Fruit fly (Drosophila melanogaster) whole organism, embryonic: Measurements from ENCODE around the gene CG12608.

Experiments
- ATbp ChIP-seq: fragments of 200-800 bp; sonication (Bioruptor generic); optimal IDR thresholded peaks from 2 replicates; lab custom pipeline; 2017; ENCODE audit warnings: missing biosample characterization, mild to moderate bottlenecking, missing genetic modification characterization, missing genetic modification reagents
- Awh ChIP-seq: fragments of 200-800 bp; sonication (Bioruptor generic); IDR thresholded peaks from 2 replicates; pipeline ENCODE4, ENCODE4 v1.3.6; 2022; ENCODE audit warnings: missing biosample characterization, missing genetic modification characterization
- CG10543 ChIP-seq: fragments of 200-800 bp; sonication (Bioruptor generic); optimal IDR thresholded peaks from 3 replicates; lab custom pipeline; 2017; ENCODE audit warnings: missing biosample characterization, mild to moderate bottlenecking, missing genetic modification characterization, moderate library complexity
- CG13424 ChIP-seq: fragments of 200-800 bp; sonication (Bioruptor generic); optimal IDR thresholded peaks from 2 replicates; lab custom pipeline; 2019; ENCODE audit warnings: missing biosample characterization, mild to moderate bottlenecking, missing genetic modification characterization, moderate library complexity
- CG13624 ChIP-seq: fragments of 200-800 bp; sonication (Bioruptor generic); optimal IDR thresholded peaks from 2 replicates; lab custom pipeline; 2016; ENCODE audit warnings: missing biosample characterization, missing genetic modification characterization
- CG13894 ChIP-seq: fragments of 200-800 bp; sonication (Bioruptor generic); optimal IDR thresholded peaks from 3 replicates; lab custom pipeline; 2018; ENCODE audit warnings: missing biosample characterization, mild to moderate bottlenecking, missing genetic modification characterization, moderate library complexity
- CG14860 ChIP-seq: fragments of 200-800 bp; sonication (Bioruptor generic); IDR thresholded peaks from 3 replicates; pipeline ENCODE4 v1.3.6; 2022; ENCODE audit warnings: missing biosample characterization, missing genetic modification characterization; ENCODE audit not compliant: partially characterized antibody
- CG2875 ChIP-seq: fragments of 200-800 bp; sonication (Bioruptor generic); optimal IDR thresholded peaks from 2 replicates; lab custom pipeline; 2017; ENCODE audit warnings: missing biosample characterization, mild to moderate bottlenecking, missing genetic modification characterization, missing genetic modification reagents
- CG30431 ChIP-seq: fragments of 200-800 bp; sonication (Bioruptor generic); optimal IDR thresholded peaks from 2 replicates; lab custom pipeline; 2017; ENCODE audit warnings: missing biosample characterization, missing genetic modification characterization
- CG3065 ChIP-seq: fragments of 200-800 bp; sonication (Bioruptor generic); optimal IDR thresholded peaks from 2 replicates; lab custom pipeline; 2016; ENCODE audit warnings: missing biosample characterization, missing genetic modification characterization
- CG3847 ChIP-seq: fragments of 200-800 bp; sonication (Bioruptor generic); IDR thresholded peaks from 2 replicates; pipeline ENCODE4 v1.3.6; 2022; ENCODE audit warnings: missing biosample characterization, missing genetic modification characterization
- CG4360 ChIP-seq: fragments of 200-800 bp; sonication (Bioruptor generic); IDR thresholded peaks from 2 replicates; pipeline ENCODE4 v1.3.6; 2022; ENCODE audit warnings: missing biosample characterization, missing genetic modification characterization
- CG4404 ChIP-seq: fragments of 200-800 bp; sonication (Bioruptor generic); IDR thresholded peaks from 2 replicates; pipeline ENCODE4 v1.3.6; 2022; ENCODE audit warnings: missing biosample characterization, missing genetic modification characterization
- CG6791 ChIP-seq: fragments of 200-800 bp; sonication (Bioruptor generic); IDR thresholded peaks from 3 replicates; pipeline ENCODE4 v1.3.6; 2022; ENCODE audit warnings: missing biosample characterization, missing genetic modification characterization; ENCODE audit not compliant: partially characterized antibody
- CG7745 ChIP-seq: fragments of 200-800 bp; sonication (Bioruptor generic); optimal IDR thresholded peaks from 2 replicates; lab custom pipeline; 2018; ENCODE audit warnings: missing biosample characterization, mild to moderate bottlenecking, missing genetic modification characterization, moderate library complexity
- CG8359 ChIP-seq: fragments of 200-800 bp; sonication (Bioruptor generic); optimal IDR thresholded peaks from 2 replicates; lab custom pipeline; 2017; ENCODE audit warnings: missing biosample characterization, mild to moderate bottlenecking, missing genetic modification characterization, borderline replicate concordance
- CG8388 ChIP-seq: fragments of 200-800 bp; sonication (Bioruptor generic); optimal IDR thresholded peaks from 2 replicates; lab custom pipeline; 2019; ENCODE audit warnings: missing biosample characterization, mild to moderate bottlenecking, missing genetic modification characterization, moderate library complexity
- CG8924 ChIP-seq: fragments of 200-800 bp; optimal IDR thresholded peaks from 3 replicates; lab custom pipeline; 2019; ENCODE audit warnings: missing biosample characterization, mild to moderate bottlenecking, missing genetic modification characterization, moderate library complexity
- CG9609 ChIP-seq: fragments of 200-800 bp; sonication (Bioruptor generic); optimal IDR thresholded peaks from 3 replicates; lab custom pipeline; 2016; ENCODE audit warnings: missing biosample characterization, missing genetic modification characterization
- CG9932 ChIP-seq: fragments of 200-800 bp; sonication (Bioruptor generic); IDR thresholded peaks from 2 replicates; pipeline ENCODE4 v1.3.6; 2022; ENCODE audit warnings: missing biosample characterization, missing genetic modification characterization
- Dll ChIP-seq: fragments of 200-800 bp; sonication (Bioruptor generic); IDR thresholded peaks from 4 replicates; pipeline ENCODE4 v1.3.6; 2022; ENCODE audit warnings: missing biosample characterization, missing genetic modification characterization; ENCODE audit not compliant: partially characterized antibody
- Fer1 ChIP-seq: fragments of 200-800 bp; sonication (Bioruptor generic); optimal IDR thresholded peaks from 2 replicates; lab custom pipeline; 2017; ENCODE audit warnings: missing biosample characterization, mild to moderate bottlenecking, missing genetic modification characterization
- Fer2 ChIP-seq: fragments of 200-800 bp; sonication (Bioruptor generic); optimal IDR thresholded peaks from 2 replicates; lab custom pipeline; 2018; ENCODE audit warnings: missing biosample characterization, mild to moderate bottlenecking, missing genetic modification characterization, moderate library complexity
- HmgD ChIP-seq: fragments of 200-800 bp; sonication (Bioruptor generic); optimal IDR thresholded peaks from 3 replicates; lab custom pipeline; 2016; ENCODE audit warnings: missing biosample characterization, missing genetic modification characterization
- MESR4 ChIP-seq: fragments of 200-800 bp; sonication (Bioruptor generic); optimal IDR thresholded peaks from 2 replicates; lab custom pipeline; 2018; ENCODE audit warnings: missing biosample characterization, mild to moderate bottlenecking, missing genetic modification characterization, moderate library complexity
- Max ChIP-seq: fragments of 200-800 bp; sonication (Bioruptor generic); optimal IDR thresholded peaks from 2 replicates; lab custom pipeline; 2016; ENCODE audit warnings: missing biosample characterization, mild to moderate bottlenecking, missing genetic modification characterization
- NC2α ChIP-seq: fragments of 200-800 bp; sonication (Bioruptor generic); optimal IDR thresholded peaks from 2 replicates; lab custom pipeline; 2016; ENCODE audit warnings: missing biosample characterization, missing genetic modification characterization
- Neu2 ChIP-seq: fragments of 200-800 bp; sonication (Bioruptor generic); optimal IDR thresholded peaks from 3 replicates; lab custom pipeline; 2016; ENCODE audit warnings: missing biosample characterization, missing genetic modification characterization, borderline replicate concordance
- Nf-YB ChIP-seq: fragments of 200-800 bp; sonication (Bioruptor generic); optimal IDR thresholded peaks from 3 replicates; lab custom pipeline; 2019; ENCODE audit warnings: missing biosample characterization, mild to moderate bottlenecking, missing genetic modification characterization, moderate library complexity
- Nf-YC ChIP-seq: fragments of 200-800 bp; optimal IDR thresholded peaks from 3 replicates; lab custom pipeline; 2019; ENCODE audit warnings: missing biosample characterization, mild to moderate bottlenecking, missing genetic modification characterization, moderate library complexity
- Oli ChIP-seq: fragments of 200-800 bp; sonication (Bioruptor generic); optimal IDR thresholded peaks from 2 replicates; lab custom pipeline; 2018; ENCODE audit warnings: missing biosample characterization, mild to moderate bottlenecking, missing genetic modification characterization, moderate library complexity
- Xbp1 ChIP-seq: fragments of 200-800 bp; sonication (Bioruptor generic); optimal IDR thresholded peaks from 3 replicates; lab custom pipeline; 2016; ENCODE audit warnings: missing biosample characterization, mild to moderate bottlenecking, missing genetic modification characterization
- aop ChIP-seq: fragments of 200-800 bp; sonication (Bioruptor generic); IDR thresholded peaks from 2 replicates; pipeline ENCODE4 v1.3.6; 2022; ENCODE audit warnings: missing biosample characterization, missing genetic modification characterization
- bab2 ChIP-seq: fragments of 200-800 bp; sonication (Bioruptor generic); optimal IDR thresholded peaks from 2 replicates; lab custom pipeline; 2016; ENCODE audit warnings: missing biosample characterization, missing genetic modification characterization
- disco-r ChIP-seq: fragments of 200-800 bp; sonication (Bioruptor generic); optimal IDR thresholded peaks from 2 replicates; lab custom pipeline; 2016; ENCODE audit warnings: missing biosample characterization, missing genetic modification characterization
- ems ChIP-seq: fragments of 200-800 bp; sonication (Bioruptor generic); optimal IDR thresholded peaks from 3 replicates; lab custom pipeline; 2016; ENCODE audit warnings: missing biosample characterization, missing genetic modification characterization
- fd64A ChIP-seq: fragments of 200-800 bp; sonication (Bioruptor generic); optimal IDR thresholded peaks from 3 replicates; lab custom pipeline; 2018; ENCODE audit warnings: missing biosample characterization, mild to moderate bottlenecking, missing genetic modification characterization
- grau ChIP-seq: fragments of 200-800 bp; optimal IDR thresholded peaks from 3 replicates; lab custom pipeline; 2019; ENCODE audit warnings: missing biosample characterization, mild to moderate bottlenecking, missing genetic modification characterization, moderate library complexity
- gro ChIP-seq: fragments of 200-800 bp; sonication (Bioruptor generic); optimal IDR thresholded peaks from 2 replicates; lab custom pipeline; 2016; ENCODE audit warnings: missing biosample characterization, missing genetic modification characterization
- ham ChIP-seq: fragments of 200-800 bp; sonication (Bioruptor generic); IDR thresholded peaks from 2 replicates; pipeline ENCODE4 v1.3.6; 2022; ENCODE audit warnings: missing biosample characterization, missing genetic modification characterization
- lola ChIP-seq, 3 experiments: fragments of >200 bp in 2 of 3; fragments of 200-800 bp in 1 of 3; sonication (Bioruptor generic) in 1 of 3; optimal IDR thresholded peaks; 2 replicates each; lab custom pipeline; 2017 to 2019; ENCODE audit warnings: missing biosample characterization in 3 of 3, missing genetic modification characterization in 3 of 3, mild to moderate bottlenecking in 1 of 3, moderate library complexity in 1 of 3
- nau ChIP-seq: fragments of 200-800 bp; sonication (Bioruptor generic); optimal IDR thresholded peaks from 3 replicates; lab custom pipeline; 2017; ENCODE audit warnings: missing biosample characterization, mild to moderate bottlenecking, missing genetic modification characterization, missing genetic modification reagents
- nerfin-1 ChIP-seq: fragments of 200-800 bp; sonication (Bioruptor generic); optimal IDR thresholded peaks from 3 replicates; lab custom pipeline; 2019; ENCODE audit warnings: missing biosample characterization, mild to moderate bottlenecking, missing genetic modification characterization, moderate library complexity
- p53 ChIP-seq: fragments of 200-800 bp; sonication (Bioruptor generic); optimal IDR thresholded peaks from 2 replicates; lab custom pipeline; 2016; ENCODE audit warnings: missing biosample characterization, missing genetic modification characterization
- pzg ChIP-seq: fragments of 200-800 bp; sonication (Bioruptor generic); optimal IDR thresholded peaks from 3 replicates; lab custom pipeline; 2018; ENCODE audit warnings: missing biosample characterization, mild to moderate bottlenecking, missing genetic modification characterization, moderate library complexity
- schlank ChIP-seq: fragments of 200-800 bp; sonication (Bioruptor generic); optimal IDR thresholded peaks from 2 replicates; lab custom pipeline; 2018; ENCODE audit warnings: missing biosample characterization, mild to moderate bottlenecking, missing genetic modification characterization
- sima ChIP-seq: fragments of 200-800 bp; sonication (Bioruptor generic); optimal IDR thresholded peaks from 2 replicates; lab custom pipeline; 2016; ENCODE audit warnings: missing biosample characterization, missing genetic modification characterization
- tin ChIP-seq: fragments of 200-800 bp; sonication (Bioruptor generic); optimal IDR thresholded peaks from 3 replicates; lab custom pipeline; 2016; ENCODE audit warnings: missing biosample characterization, missing genetic modification characterization
- wek ChIP-seq: fragments of 200-800 bp; sonication (Bioruptor generic); optimal IDR thresholded peaks from 3 replicates; lab custom pipeline; 2018; ENCODE audit warnings: missing biosample characterization, mild to moderate bottlenecking, missing genetic modification characterization, moderate library complexity
- zen2 ChIP-seq: fragments of 200-800 bp; sonication (Bioruptor generic); IDR thresholded peaks from 3 replicates; pipeline ENCODE4 v1.3.6; 2022; ENCODE audit warnings: missing biosample characterization, missing genetic modification characterization; ENCODE audit not compliant: partially characterized antibody

The CG12608 gene

DNA sequence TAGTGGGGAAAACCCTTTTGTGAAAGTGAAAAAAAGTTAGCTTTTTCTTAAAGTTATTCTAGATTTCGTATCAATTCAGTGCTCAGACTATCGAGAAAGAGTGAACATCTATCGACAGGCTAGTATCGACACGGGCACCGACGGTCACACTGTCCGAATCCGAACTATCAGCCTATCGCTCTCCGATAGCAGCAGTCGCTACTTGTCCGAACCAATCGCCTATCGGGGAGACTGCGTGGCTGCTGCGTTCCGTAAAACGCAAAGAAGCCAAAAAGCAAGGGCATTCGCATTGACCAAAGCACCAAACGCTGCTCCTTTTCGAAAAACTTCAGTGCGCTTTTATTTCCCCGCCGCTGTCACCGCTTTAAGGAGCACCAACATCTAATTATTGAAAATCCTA lies 25.1 kb downstream of the CG12608 start, which contains the start of gene Top1 (continued):
- TF ChIP-seq gro (GFP tag; lab: Kevin White, UChicago) = peak; percentile 39
- TF ChIP-seq sima (GFP tag; lab: Kevin White, UChicago) = no peak
- no peak for TF ChIP-seq CG4404
- TF ChIP-seq CG14860 (GFP tag; lab: Robert Waterston, UW) = peak; percentile 94
- TF ChIP-seq Fer2 (tag; lab: Kevin White, UChicago) = no peak
- no peak for TF ChIP-seq CG8388 (GFP tag; lab: Kevin White, UChicago)
- no peak for TF ChIP-seq Awh
- TF ChIP-seq ham (GFP tag; lab: Robert Waterston, UW) = 0 out of 2 replicates have a peak, but pooled peaks have one; percentile 39
- no peak for TF ChIP-seq disco-r
- TF ChIP-seq CG13624 (GFP tag; lab: Kevin White, UChicago) = peak; percentile 17
- TF ChIP-seq Neu2 (GFP tag; lab: Kevin White, UChicago) = no peak
- TF ChIP-seq CG8359 = no peak
- TF ChIP-seq pzg = peak; percentile 92
- TF ChIP-seq Xbp1 (GFP tag; lab: Kevin White, UChicago) = peak; percentile 19
- TF ChIP-seq NC2α (GFP tag; lab: Kevin White, UChicago) = no peak
- TF ChIP-seq grau (tag; lab: Kevin White, UChicago) = peak; percentile 26
- TF ChIP-seq Nf-YC (tag; lab: Kevin White, UChicago) = peak; percentile 51
- TF ChIP-seq Nf-YB = no peak
- no peak for TF ChIP-seq CG4360 (GFP tag; lab: Robert Waterston, UW)
- TF ChIP-seq zen2 = peak; percentile 96
- TF ChIP-seq CG3065 (GFP tag; lab: Kevin White, UChicago) = no peak
- no peak for TF ChIP-seq bab2 (GFP tag; lab: Kevin White, UChicago)
- TF ChIP-seq CG30431 = no peak
- peak; percentile 52 for TF ChIP-seq CG10543
- TF ChIP-seq tin (GFP tag; lab: Kevin White, UChicago) = peak; percentile 25
- peak; percentile 65 for TF ChIP-seq CG3847 (GFP tag; lab: Robert Waterston, UW)
- TF ChIP-seq CG13424 = no peak
- TF ChIP-seq CG13894 (tag; lab: Kevin White, UChicago) = peak; percentile 34
- no peak for TF ChIP-seq Max (GFP tag; lab: Kevin White, UChicago)
- TF ChIP-seq CG9932 = peak; percentile 66
- no peak for TF ChIP-seq ATbp
- TF ChIP-seq CG6791 (GFP tag; lab: Robert Waterston, UW) = peak; percentile 98
- TF ChIP-seq ems (GFP tag; lab: Kevin White, UChicago) = no peak
- no peak for TF ChIP-seq fd64A (GFP tag; lab: Kevin White, UChicago)
- TF ChIP-seq CG2875 (GFP tag; lab: Kevin White, UChicago) = no peak
- TF ChIP-seq lola (GFP tag; optimal IDR thresholded peaks at IDR 0.05; lab: Kevin White, UChicago) = no peak
- peak; percentile 66 for TF ChIP-seq MESR4 (GFP tag; lab: Kevin White, UChicago)
- no peak for TF ChIP-seq CG8924 (tag; lab: Kevin White, UChicago)
- TF ChIP-seq Dll = peak; percentile 90
- TF ChIP-seq wek = peak; percentile 50
- peak; percentile 5 for TF ChIP-seq CG9609 (GFP tag; lab: Kevin White, UChicago)
- peak; percentile 71 for TF ChIP-seq HmgD (GFP tag; lab: Kevin White, UChicago)
- no peak for TF ChIP-seq CG7745 (tag; lab: Kevin White, UChicago)
- no peak for TF ChIP-seq nau (GFP tag; lab: Kevin White, UChicago)
- TF ChIP-seq p53 (GFP tag; lab: Kevin White, UChicago) = no peak
- TF ChIP-seq schlank (tag; lab: Kevin White, UChicago) = no peak
- TF ChIP-seq Fer1 (GFP tag; lab: Kevin White, UChicago) = peak; percentile 18
- TF ChIP-seq nerfin-1 (tag; lab: Kevin White, UChicago) = peak; percentile 11
- no peak for TF ChIP-seq aop (GFP tag; lab: Robert Waterston, UW)
- TF ChIP-seq Oli (tag; lab: Kevin White, UChicago) = no peak
